Fruit fly (Drosophila melanogaster) whole organism, prepupa: Measurements from ENCODE around the gene CG4440.

Experiments
- CG10631 ChIP-seq: fragments of 200-800 bp; sonication (Bioruptor generic); optimal IDR thresholded peaks from 2 replicates; lab custom pipeline; 2016; ENCODE audit warnings: missing biosample characterization, missing genetic modification characterization
- CG10669 ChIP-seq: fragments of 200-800 bp; sonication (Bioruptor generic); optimal IDR thresholded peaks from 3 replicates; lab custom pipeline; 2018; ENCODE audit warnings: missing biosample characterization, mild to moderate bottlenecking, missing genetic modification characterization, moderate library complexity
- CG11294 ChIP-seq: fragments of 200-800 bp; sonication (Bioruptor generic); IDR thresholded peaks from 2 replicates; pipeline ENCODE4 v1.3.6; 2022; ENCODE audit warnings: missing biosample characterization, missing genetic modification characterization
- CG11762 ChIP-seq: fragments of 200-800 bp; sonication (Bioruptor generic); optimal IDR thresholded peaks from 3 replicates; lab custom pipeline; 2016; ENCODE audit warnings: missing biosample characterization, missing genetic modification characterization; ENCODE audit not compliant: insufficient read depth
- CG15336 ChIP-seq: fragments of 200-800 bp; sonication (Bioruptor generic); IDR thresholded peaks from 2 replicates; pipeline ENCODE4 v1.3.6; 2022; ENCODE audit warnings: missing biosample characterization, missing genetic modification characterization
- CG1621 ChIP-seq: fragments of 200-800 bp; sonication (Bioruptor generic); optimal IDR thresholded peaks from 3 replicates; lab custom pipeline; 2018; ENCODE audit warnings: missing biosample characterization, mild to moderate bottlenecking, missing genetic modification characterization
- CG16779 ChIP-seq: fragments of 200-800 bp; sonication (Bioruptor generic); optimal IDR thresholded peaks from 3 replicates; lab custom pipeline; 2017; ENCODE audit warnings: missing biosample characterization, mild to moderate bottlenecking, missing genetic modification characterization
- CG32006 ChIP-seq: fragments of 200-800 bp; sonication (Bioruptor generic); optimal IDR thresholded peaks from 3 replicates; lab custom pipeline; 2017; ENCODE audit warnings: missing biosample characterization, mild to moderate bottlenecking, missing genetic modification characterization
- CG34406 ChIP-seq: fragments of 200-800 bp; sonication (Bioruptor generic); optimal IDR thresholded peaks from 3 replicates; lab custom pipeline; 2016; ENCODE audit warnings: missing biosample characterization, missing genetic modification characterization
- CG3919 ChIP-seq: fragments of 200-800 bp; sonication (Bioruptor generic); optimal IDR thresholded peaks from 3 replicates; lab custom pipeline; 2016; ENCODE audit warnings: missing biosample characterization, missing genetic modification characterization
- CG4318 ChIP-seq: fragments of 200-800 bp; sonication (Bioruptor generic); optimal IDR thresholded peaks from 3 replicates; lab custom pipeline; 2017; ENCODE audit warnings: missing biosample characterization, mild to moderate bottlenecking, missing genetic modification characterization
- CG6163 ChIP-seq: fragments of 200-800 bp; sonication (Bioruptor generic); IDR thresholded peaks from 3 replicates; pipeline ENCODE4 v1.3.6; 2022; ENCODE audit warnings: missing biosample characterization, missing genetic modification characterization
- CG6276 ChIP-seq: fragments of 200-800 bp; sonication (Bioruptor generic); optimal IDR thresholded peaks from 2 replicates; lab custom pipeline; 2017; ENCODE audit warnings: missing biosample characterization, mild to moderate bottlenecking, missing genetic modification characterization
- CG6792 ChIP-seq: fragments of 200-800 bp; sonication (Bioruptor generic); optimal IDR thresholded peaks from 3 replicates; lab custom pipeline; 2016; ENCODE audit warnings: missing biosample characterization, missing genetic modification characterization
- CG6808 ChIP-seq: fragments of 200-800 bp; sonication (Bioruptor generic); optimal IDR thresholded peaks from 3 replicates; lab custom pipeline; 2017; ENCODE audit warnings: missing biosample characterization, missing genetic modification characterization, mild to moderate bottlenecking, moderate library complexity, missing genetic modification reagents
- CG6854 ChIP-seq: fragments of 200-800 bp; sonication (Bioruptor generic); optimal IDR thresholded peaks from 2 replicates; lab custom pipeline; 2017; ENCODE audit warnings: missing biosample characterization, mild to moderate bottlenecking, missing genetic modification characterization
- CG7368 ChIP-seq: fragments of 200-800 bp; sonication (Bioruptor generic); optimal IDR thresholded peaks from 3 replicates; lab custom pipeline; 2016; ENCODE audit warnings: missing biosample characterization, missing genetic modification characterization
- CG8319 ChIP-seq: fragments of 200-800 bp; sonication (Bioruptor generic); optimal IDR thresholded peaks from 3 replicates; lab custom pipeline; 2016; ENCODE audit warnings: missing biosample characterization, missing genetic modification characterization
- CG9139 ChIP-seq: fragments of 200-800 bp; sonication (Bioruptor generic); optimal IDR thresholded peaks from 3 replicates; lab custom pipeline; 2017; ENCODE audit warnings: missing biosample characterization, mild to moderate bottlenecking, missing genetic modification characterization
- Eip78C ChIP-seq: fragments of 200-800 bp; sonication (Bioruptor generic); peaks from one replicate; lab custom pipeline; 2016; ENCODE audit warnings: missing biosample characterization, missing genetic modification characterization
- Ets21C ChIP-seq: fragments of 200-800 bp; sonication (Bioruptor generic); optimal IDR thresholded peaks from 3 replicates; lab custom pipeline; 2016; ENCODE audit warnings: missing biosample characterization, missing genetic modification characterization
- Ets96B ChIP-seq: fragments of 200-800 bp; optimal IDR thresholded peaks from 2 replicates; lab custom pipeline; 2019; ENCODE audit warnings: missing biosample characterization, mild to moderate bottlenecking, missing genetic modification characterization, moderate library complexity
- Gug ChIP-seq: fragments of 200-800 bp; sonication (Bioruptor generic); IDR thresholded peaks from 2 replicates; pipeline ENCODE4 v1.3.6; 2022; ENCODE audit warnings: missing biosample characterization, missing genetic modification characterization
- Hr39 ChIP-seq: fragments of 200-800 bp; sonication (Bioruptor generic); optimal IDR thresholded peaks from 2 replicates; lab custom pipeline; 2016; ENCODE audit warnings: missing biosample characterization, missing genetic modification characterization
- Lpt ChIP-seq: fragments of 200-800 bp; sonication (Bioruptor generic); optimal IDR thresholded peaks from 3 replicates; lab custom pipeline; 2016; ENCODE audit warnings: missing biosample characterization, missing genetic modification characterization
- Met ChIP-seq: fragments of 200-800 bp; sonication (Bioruptor generic); optimal IDR thresholded peaks from 3 replicates; lab custom pipeline; 2016; ENCODE audit warnings: missing biosample characterization, missing genetic modification characterization
- Smox ChIP-seq: fragments of 200-800 bp; sonication (Bioruptor generic); optimal IDR thresholded peaks from 3 replicates; lab custom pipeline; 2016; ENCODE audit warnings: missing biosample characterization, missing genetic modification characterization
- Sox102F ChIP-seq: fragments of 200-800 bp; sonication (Bioruptor generic); optimal IDR thresholded peaks from 2 replicates; lab custom pipeline; 2016; ENCODE audit warnings: missing biosample characterization, mild to moderate bottlenecking, missing genetic modification characterization
- Sox14 ChIP-seq: fragments of 200-800 bp; sonication (Bioruptor generic); optimal IDR thresholded peaks from 3 replicates; lab custom pipeline; 2016; ENCODE audit warnings: missing biosample characterization, missing genetic modification characterization
- Sox15 ChIP-seq: fragments of 200-800 bp; sonication (Bioruptor generic); optimal IDR thresholded peaks from 3 replicates; lab custom pipeline; 2016; ENCODE audit warnings: missing biosample characterization, missing genetic modification characterization
- achi ChIP-seq: fragments of 200-800 bp; sonication (Bioruptor generic); optimal IDR thresholded peaks from 3 replicates; lab custom pipeline; 2016; ENCODE audit warnings: missing biosample characterization, missing genetic modification characterization
- acj6 ChIP-seq: fragments of 200-800 bp; sonication (Bioruptor generic); optimal IDR thresholded peaks from 3 replicates; lab custom pipeline; 2016; ENCODE audit warnings: missing biosample characterization, missing genetic modification characterization
- cyc ChIP-seq: fragments of 200-800 bp; sonication (Bioruptor generic); optimal IDR thresholded peaks from 3 replicates; lab custom pipeline; 2016; ENCODE audit warnings: missing biosample characterization, missing genetic modification characterization
- dac ChIP-seq: fragments of 200-800 bp; sonication (Bioruptor generic); optimal IDR thresholded peaks from 2 replicates; lab custom pipeline; 2017; ENCODE audit warnings: missing biosample characterization, mild to moderate bottlenecking, missing genetic modification characterization
- eg ChIP-seq: fragments of 200-800 bp; sonication (Bioruptor generic); IDR thresholded peaks from 3 replicates; pipeline ENCODE4 v1.3.6; 2022; ENCODE audit warnings: missing biosample characterization, missing genetic modification characterization
- esn ChIP-seq: fragments of 200-800 bp; sonication (Bioruptor generic); optimal IDR thresholded peaks from 2 replicates; lab custom pipeline; 2016; ENCODE audit warnings: missing biosample characterization, mild to moderate bottlenecking, missing genetic modification characterization, moderate library complexity
- fd59A ChIP-seq: fragments of 200-800 bp; sonication (Bioruptor generic); optimal IDR thresholded peaks from 2 replicates; lab custom pipeline; 2017; ENCODE audit warnings: missing biosample characterization, mild to moderate bottlenecking, missing genetic modification characterization, missing genetic modification reagents
- fd85E ChIP-seq: fragments of 200-800 bp; sonication (Bioruptor generic); optimal IDR thresholded peaks from 3 replicates; lab custom pipeline; 2016; ENCODE audit warnings: missing biosample characterization, missing genetic modification characterization
- fkh ChIP-seq: fragments of 200-800 bp; sonication (Bioruptor generic); optimal IDR thresholded peaks from 3 replicates; lab custom pipeline; 2017; ENCODE audit warnings: missing biosample characterization, mild to moderate bottlenecking, missing genetic modification characterization, moderate library complexity
- lz ChIP-seq: fragments of 200-800 bp; sonication (Bioruptor generic); optimal IDR thresholded peaks from 3 replicates; lab custom pipeline; 2016; ENCODE audit warnings: missing biosample characterization, missing genetic modification characterization
- pdm3 ChIP-seq: fragments of 200-800 bp; sonication (Bioruptor generic); optimal IDR thresholded peaks from 3 replicates; lab custom pipeline; 2016; ENCODE audit warnings: missing biosample characterization, missing genetic modification characterization
- ss ChIP-seq, 2 experiments: fragments of 200-800 bp; sonication (Bioruptor generic); optimal IDR thresholded peaks; 2 replicates in 1 of 2; 3 replicates in 1 of 2; lab custom pipeline; 2017 to 2018; ENCODE audit warnings: mild to moderate bottlenecking in 2 of 2, missing biosample characterization in 2 of 2, missing genetic modification characterization in 2 of 2, moderate library complexity in 1 of 2
- svp ChIP-seq: fragments of 200-800 bp; sonication (Bioruptor generic); peaks from one replicate; lab custom pipeline; 2016; ENCODE audit warnings: missing biosample characterization, missing genetic modification characterization
- topi ChIP-seq: fragments of 200-800 bp; sonication (Bioruptor generic); optimal IDR thresholded peaks from 3 replicates; lab custom pipeline; 2016; ENCODE audit warnings: missing biosample characterization, missing genetic modification characterization
- vri ChIP-seq: fragments of 200-800 bp; sonication (Bioruptor generic); optimal IDR thresholded peaks from 3 replicates; lab custom pipeline; 2016; ENCODE audit warnings: missing biosample characterization, mild to moderate bottlenecking, missing genetic modification characterization

CG4440 gene

DNA sequence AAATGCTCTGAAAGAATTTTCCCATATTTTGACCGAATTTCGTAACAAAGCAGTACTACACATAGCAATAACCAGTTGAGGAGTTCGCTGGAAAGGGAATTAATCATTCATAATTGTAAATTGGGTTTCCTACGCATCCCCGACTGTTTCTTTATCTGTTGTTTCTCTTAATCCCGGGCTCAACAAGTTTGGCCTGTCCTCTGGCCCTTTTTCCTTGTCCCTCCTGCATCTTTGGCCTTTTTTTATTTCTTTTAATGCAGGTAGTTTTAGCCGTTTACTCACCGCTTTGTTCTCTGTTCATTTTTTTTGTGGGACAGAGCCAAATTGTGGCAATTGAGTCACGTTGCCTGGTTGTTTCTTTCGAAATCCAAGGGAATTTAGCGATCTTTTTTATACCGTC is 24.0 kb downstream of the CG4440 start:
- TF ChIP-seq svp (GFP tag; lab: Kevin White, UChicago) (peak; percentile 53), CG6808 (GFP tag; lab: Kevin White, UChicago) (peak; percentile 3), Gug (GFP tag; lab: Robert Waterston, UW) (no peak), ss (GFP tag; optimal IDR thresholded peaks at IDR 0.05; lab: Kevin White, UChicago) (peak; percentile 10 to 24), CG6276 (GFP tag; lab: Kevin White, UChicago) (no peak)

DNA sequence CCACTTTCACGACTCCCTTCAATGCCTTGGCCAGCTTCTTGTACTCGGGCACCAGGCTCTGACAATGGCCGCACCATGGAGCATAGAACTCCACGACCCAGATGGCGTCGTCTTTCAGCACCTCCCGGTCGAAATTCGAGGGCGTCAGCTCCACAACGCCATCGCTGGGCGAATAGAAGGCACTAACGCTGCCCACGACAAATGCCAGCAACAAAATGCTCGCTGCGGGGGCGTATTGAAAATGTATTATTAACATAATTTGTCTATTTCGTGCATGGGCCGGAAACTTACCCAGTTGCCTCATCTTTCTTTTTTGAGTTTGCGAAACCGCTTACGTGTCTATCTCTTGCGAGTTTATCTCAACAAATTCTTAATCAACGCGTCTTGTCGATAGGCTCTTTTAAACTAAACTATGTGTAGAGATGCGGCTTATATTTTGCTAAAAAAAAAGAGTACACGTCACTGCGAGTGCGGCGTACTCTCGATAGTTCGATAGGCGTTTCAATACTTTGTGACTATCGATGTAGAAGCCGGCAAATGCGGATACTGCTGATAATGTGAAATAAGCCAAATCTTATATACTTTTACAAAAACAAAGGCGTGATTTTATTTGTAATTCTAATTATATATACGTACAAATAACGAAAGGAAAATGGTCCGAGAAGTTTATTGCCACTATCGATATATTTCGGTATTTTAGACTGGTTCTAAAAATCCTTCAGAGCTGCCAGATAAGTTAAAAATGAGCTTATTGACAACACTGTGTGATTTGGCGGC is 26.7 kb downstream of the CG4440 start, which contains the start of gene CaBP1:
Gene CaBP1, minus strand, starts transcription at position 487 of the 777 bp plus-strand sequence.
- TF ChIP-seq CG6854 (GFP tag; lab: Kevin White, UChicago) (peak; percentile 38), topi (GFP tag; lab: Kevin White, UChicago) (peak; percentile 2), Eip78C (GFP tag; lab: Kevin White, UChicago) (peak; percentile 19), CG34406 (GFP tag; lab: Kevin White, UChicago) (no peak), lz (GFP tag; lab: Kevin White, UChicago) (peak; percentile 21), CG32006 (GFP tag; lab: Kevin White, UChicago) (no peak), vri (GFP tag; lab: Kevin White, UChicago) (peak; percentile 16), CG1621 (tag; lab: Kevin White, UChicago) (peak; percentile 3)

- TF ChIP-seq CG32006 (GFP tag; lab: Kevin White, UChicago), result no peak
- no peak for TF ChIP-seq Sox14
- peak; percentile 54 for TF ChIP-seq esn
- peak; percentile 11 for TF ChIP-seq achi (GFP tag; lab: Kevin White, UChicago)
- TF ChIP-seq acj6 (GFP tag; lab: Kevin White, UChicago), result peak; percentile 10
- TF ChIP-seq CG15336 (GFP tag; lab: Robert Waterston, UW), result no peak
- TF ChIP-seq CG6276 (GFP tag; lab: Kevin White, UChicago), result no peak
- no peak for TF ChIP-seq dac (GFP tag; lab: Kevin White, UChicago)
- no peak for TF ChIP-seq CG11762
- TF ChIP-seq CG8319 (GFP tag; lab: Kevin White, UChicago), result no peak
- no peak for TF ChIP-seq fd59A (GFP tag; lab: Kevin White, UChicago)
- TF ChIP-seq Smox (GFP tag; lab: Kevin White, UChicago), result peak; percentile 44
- TF ChIP-seq Sox15 (GFP tag; lab: Kevin White, UChicago), result no peak
- no peak for TF ChIP-seq Lpt
- peak; percentile 8 for TF ChIP-seq cyc
- TF ChIP-seq Gug (GFP tag; lab: Robert Waterston, UW), result no peak
- TF ChIP-seq CG6163 (GFP tag; lab: Robert Waterston, UW), result no peak
- no peak for TF ChIP-seq ss (GFP tag; optimal IDR thresholded peaks at IDR 0.05; lab: Kevin White, UChicago)
- TF ChIP-seq Ets21C (GFP tag; lab: Kevin White, UChicago), result no peak
- no peak for TF ChIP-seq CG9139 (GFP tag; lab: Kevin White, UChicago)
- no peak for TF ChIP-seq Ets96B (tag; lab: Kevin White, UChicago)
- TF ChIP-seq topi (GFP tag; lab: Kevin White, UChicago), result peak; percentile 33
- no peak for TF ChIP-seq Hr39 (GFP tag; lab: Kevin White, UChicago)
- peak; percentile 38 for TF ChIP-seq Sox102F (GFP tag; lab: Kevin White, UChicago)
- no peak for TF ChIP-seq CG6808 (GFP tag; lab: Kevin White, UChicago)
- no peak for TF ChIP-seq CG3919 (GFP tag; lab: Kevin White, UChicago)
- TF ChIP-seq fkh (GFP tag; lab: Kevin White, UChicago), result no peak
- TF ChIP-seq CG10631, result peak; percentile 15
- no peak for TF ChIP-seq CG6854 (GFP tag; lab: Kevin White, UChicago)
- TF ChIP-seq CG16779 (tag; lab: Kevin White, UChicago), result no peak
- TF ChIP-seq CG6792 (GFP tag; lab: Kevin White, UChicago), result peak; percentile 4
- no peak for TF ChIP-seq CG11294
- no peak for TF ChIP-seq CG34406 (GFP tag; lab: Kevin White, UChicago)
- TF ChIP-seq CG4318 (GFP tag; lab: Kevin White, UChicago), result no peak
- no peak for TF ChIP-seq pdm3 (GFP tag; lab: Kevin White, UChicago)
- TF ChIP-seq fd85E, result no peak
- no peak for TF ChIP-seq Met (GFP tag; lab: Kevin White, UChicago)
- peak; percentile 52 for TF ChIP-seq svp (GFP tag; lab: Kevin White, UChicago)
- no peak for TF ChIP-seq CG1621 (tag; lab: Kevin White, UChicago)
- TF ChIP-seq CG10669, result peak; percentile 4
- no peak for TF ChIP-seq eg (GFP tag; lab: Robert Waterston, UW)
- no peak for TF ChIP-seq CG7368 (GFP tag; lab: Kevin White, UChicago)
These were observed 28.1 kb downstream of the CG4440 start for dm6 chr2L:16357865-16358264.
